Worm (Caenorhabditis elegans) whole organism, mixed stage, embryonic: ENCODE measurements around the gene K12H6.4.

Experiments
- M03D4.4 ChIP-seq: sonication (generic microtip); optimal IDR thresholded peaks from 2 replicates; lab custom pipeline; 2017; ENCODE audit warnings: mild to moderate bottlenecking, missing genetic modification characterization, missing compliant biosample characterization
- elt-1 ChIP-seq: sonication (generic microtip); optimal IDR thresholded peaks from 2 replicates; lab custom pipeline; 2017; ENCODE audit warnings: missing genetic modification characterization, mild to moderate bottlenecking, missing compliant biosample characterization, antibody characterized with exemption, moderate library complexity, borderline replicate concordance; ENCODE audit not compliant: insufficient read depth
- elt-3 ChIP-seq: fragments of 150-350 bp; optimal IDR thresholded peaks from 2 replicates; lab custom pipeline; 2014; ENCODE audit warnings: missing biosample characterization, missing genetic modification characterization
- flh-1 ChIP-seq: fragments of 200-800 bp; sonication (Bioruptor generic); optimal IDR thresholded peaks from 2 replicates; lab custom pipeline; 2018; ENCODE audit warnings: mild to moderate bottlenecking, missing genetic modification characterization, moderate library complexity, missing compliant biosample characterization
- mep-1 ChIP-seq: fragments of 150-350 bp; optimal IDR thresholded peaks from 2 replicates; lab custom pipeline; 2017; ENCODE audit warnings: missing biosample characterization, missing genetic modification reagents, missing genetic modification characterization, inconsistent platforms
- nhr-237 ChIP-seq: fragments of 150-350 bp; optimal IDR thresholded peaks from 2 replicates; lab custom pipeline; 2014; ENCODE audit warnings: missing biosample characterization, missing genetic modification characterization
- nhr-76 ChIP-seq: sonication (generic microtip); optimal IDR thresholded peaks from 2 replicates; lab custom pipeline; 2017; ENCODE audit warnings: missing biosample characterization, missing genetic modification characterization
- pha-4 ChIP-seq: fragments of 150-350 bp; optimal IDR thresholded peaks from 2 replicates; lab custom pipeline; 2018; ENCODE audit warnings: missing biosample characterization, missing genetic modification reagents, missing genetic modification characterization
- snpc-4 ChIP-seq: fragments of 150-350 bp; optimal IDR thresholded peaks from 2 replicates; lab custom pipeline; 2014; ENCODE audit warnings: missing biosample characterization, missing genetic modification characterization
- unc-62 ChIP-seq: fragments of 150-350 bp; optimal IDR thresholded peaks from 2 replicates; lab custom pipeline; 2014; ENCODE audit warnings: missing biosample characterization, missing genetic modification reagents, missing genetic modification characterization
- zip-8 ChIP-seq: fragments of 150-350 bp; optimal IDR thresholded peaks from 2 replicates; lab custom pipeline; 2014; ENCODE audit warnings: missing biosample characterization, missing genetic modification characterization
- ztf-11 ChIP-seq: fragments of 150-350 bp; optimal IDR thresholded peaks from 2 replicates; lab custom pipeline; 2014; ENCODE audit warnings: missing biosample characterization, missing genetic modification characterization

- TF ChIP-seq zip-8 (no peak), mep-1 (no peak), flh-1 (GFP tag; lab: Kevin White, UChicago) (no peak), elt-1 (tag; lab: Kevin White, UChicago) (no peak), nhr-237 (tag; lab: Kevin White, UChicago) (no peak), unc-62 (GFP tag; lab: Kevin White, UChicago) (no peak), pha-4 (tag; lab: Kevin White, UChicago) (no peak), snpc-4 (no peak), ztf-11 (tag; lab: Kevin White, UChicago) (no peak), elt-3 (tag; lab: Kevin White, UChicago) (no peak), M03D4.4 (tag; lab: Kevin White, UChicago) (no peak), nhr-76 (no peak)
These were observed 28.7 kb downstream of the K12H6.4 start for ce11 chrII:2795413-2795812.
